Worm (Caenorhabditis elegans) whole organism, L4 larva: ENCODE measurements around the gene T26E4.2.

Experiments used
- Y105C5A.15 ChIP-seq: fragments of 200-800 bp; sonication (Bioruptor generic); IDR thresholded peaks from 2 replicates; pipeline ENCODE4 v1.3.6; 2022; ENCODE audit warnings: missing genetic modification characterization, missing compliant biosample characterization
- ceh-20 ChIP-seq: fragments of 200-800 bp; sonication (Bioruptor generic); IDR thresholded peaks from 2 replicates; pipeline ENCODE4 v1.3.6; 2022; ENCODE audit warnings: missing genetic modification reagents, missing genetic modification characterization, missing compliant biosample characterization
- daf-16 ChIP-seq, 3 experiments: sonication (generic microtip); optimal IDR thresholded peaks; 2 replicates each; lab custom pipeline; 2016 to 2017; ENCODE audit warnings: missing genetic modification characterization in 3 of 3, missing genetic modification reagents in 3 of 3, mild to moderate bottlenecking in 2 of 3, missing compliant biosample characterization in 2 of 3, missing biosample characterization in 1 of 3, moderate library complexity in 1 of 3
- daf-8 ChIP-seq: fragments of 200-800 bp; sonication (Bioruptor generic); IDR thresholded peaks from 2 replicates; pipeline ENCODE4 v1.3.6; 2022; ENCODE audit warnings: missing genetic modification characterization, missing compliant biosample characterization
- dpl-1 ChIP-seq: fragments of 150-350 bp; optimal IDR thresholded peaks from 2 replicates; lab custom pipeline; 2014; ENCODE audit warnings: missing biosample characterization, missing genetic modification reagents, missing genetic modification characterization
- egl-27 ChIP-seq: sonication (generic microtip); optimal IDR thresholded peaks from 3 replicates; lab custom pipeline; 2017; ENCODE audit warnings: missing biosample characterization, missing genetic modification reagents, missing genetic modification characterization
- fkh-10 ChIP-seq: fragments of 150-350 bp; optimal IDR thresholded peaks from 2 replicates; lab custom pipeline; 2014; ENCODE audit warnings: missing biosample characterization, missing genetic modification reagents, missing genetic modification characterization
- hmg-1.1 ChIP-seq: fragments of 200-800 bp; sonication (Bioruptor generic); IDR thresholded peaks from 2 replicates; pipeline ENCODE4 v1.3.6; 2022; ENCODE audit warnings: missing genetic modification reagents, missing genetic modification characterization, missing compliant biosample characterization
- madf-9 ChIP-seq: fragments of 200-800 bp; sonication (Bioruptor generic); conservative IDR thresholded peaks from 2 replicates; pipeline ENCODE4 v1.3.6; 2022; ENCODE audit warnings: missing genetic modification reagents, missing genetic modification characterization, missing compliant biosample characterization
- nhr-237 ChIP-seq: sonication (generic microtip); optimal IDR thresholded peaks from 2 replicates; lab custom pipeline; 2017; ENCODE audit warnings: missing biosample characterization, missing genetic modification characterization
- nhr-48 ChIP-seq: sonication (generic microtip); optimal IDR thresholded peaks from 2 replicates; lab custom pipeline; 2016; ENCODE audit warnings: mild to moderate bottlenecking, missing genetic modification characterization, missing compliant biosample characterization
- pha-4 ChIP-seq, 2 experiments: fragments of 150-350 bp in 1 of 2; fragments of 200-800 bp in 1 of 2; sonication (Bioruptor generic) in 1 of 2; IDR thresholded peaks in 1 of 2; optimal IDR thresholded peaks in 1 of 2; 2 replicates each; pipeline versions ENCODE4 v1.3.6 to Lab custom; 2014 to 2022; ENCODE audit warnings: missing genetic modification characterization in 2 of 2, missing genetic modification reagents in 2 of 2, missing biosample characterization in 1 of 2, missing compliant biosample characterization in 1 of 2
- ztf-11 ChIP-seq: fragments of 150-350 bp; optimal IDR thresholded peaks from 2 replicates; lab custom pipeline; 2014; ENCODE audit warnings: missing biosample characterization, missing genetic modification characterization

- TF ChIP-seq daf-8 (GFP tag; lab: Robert Waterston, UW) (no peak), fkh-10 (GFP tag; lab: Kevin White, UChicago) (no peak), madf-9 (GFP tag; lab: Robert Waterston, UW) (no peak), egl-27 (no peak), Y105C5A.15 (GFP tag; lab: Robert Waterston, UW) (no peak), ceh-20 (GFP tag; lab: Robert Waterston, UW) (no peak), nhr-48 (tag; lab: Kevin White, UChicago) (no peak), daf-16 (GFP tag; optimal IDR thresholded peaks at IDR 0.05; lab: Kevin White, UChicago) (no peak), daf-16 (tag; optimal IDR thresholded peaks at IDR 0.05; lab: Kevin White, UChicago) (no peak), dpl-1 (GFP tag; lab: Kevin White, UChicago) (no peak), nhr-237 (tag; lab: Kevin White, UChicago) (no peak), pha-4 (GFP tag; IDR thresholded peaks at IDR 0.05; lab: Robert Waterston, UW) (no peak), pha-4 (tag; optimal IDR thresholded peaks at IDR 0.05; lab: Kevin White, UChicago) (no peak), hmg-1.1 (no peak), ztf-11 (tag; lab: Kevin White, UChicago) (no peak)
Measured at ce11 chrV:15779128-15779729, 2.0 kb upstream of the T26E4.2 start, which contains the start of the genes nhr-285 and irld-52.
